Fruit fly (Drosophila melanogaster) whole organism, wandering third instar larva: ENCODE results near the gene Set2.

Source experiments
- Dif ChIP-seq: fragments of 200-275, 200-300 bp; sonication (Bioruptor generic); optimal IDR thresholded peaks from 2 replicates; lab custom pipeline; 2018; ENCODE audit warnings: missing biosample characterization, missing genetic modification characterization; ENCODE audit not compliant: partially characterized antibody
- Hnf4 ChIP-seq: fragments of 200-800 bp; sonication (Bioruptor generic); optimal IDR thresholded peaks from 2 replicates; lab custom pipeline; 2016; ENCODE audit warnings: missing biosample characterization, mild to moderate bottlenecking, missing genetic modification characterization
- Jra ChIP-seq: sonication (Bioruptor generic); optimal IDR thresholded peaks from 2 replicates; lab custom pipeline; 2016; ENCODE audit warnings: missing biosample characterization, missing genetic modification characterization
- OdsH ChIP-seq: fragments of 200-800 bp; sonication (Bioruptor generic); optimal IDR thresholded peaks from 2 replicates; lab custom pipeline; 2016; ENCODE audit warnings: missing biosample characterization, mild to moderate bottlenecking, missing genetic modification characterization
- Sp1 ChIP-seq: fragments of 200-800 bp; sonication (Bioruptor generic); optimal IDR thresholded peaks from 3 replicates; lab custom pipeline; 2019; ENCODE audit warnings: missing biosample characterization, mild to moderate bottlenecking, missing genetic modification characterization, moderate library complexity
- dl ChIP-seq, 2 experiments: fragments of 175-275, 200-275 bp in 1 of 2; fragments of 200-275 bp in 1 of 2; sonication (Bioruptor generic); optimal IDR thresholded peaks; lab custom pipeline; 2018; ENCODE audit warnings: mild to moderate bottlenecking in 2 of 2, missing biosample characterization in 2 of 2, missing genetic modification characterization in 2 of 2, moderate library complexity in 2 of 2; ENCODE audit not compliant: partially characterized antibody in 2 of 2, insufficient read depth in 1 of 2
- dsf ChIP-seq: sonication (Bioruptor generic); optimal IDR thresholded peaks from 2 replicates; lab custom pipeline; 2016; ENCODE audit warnings: missing biosample characterization, missing genetic modification characterization, borderline replicate concordance
- fru ChIP-seq: fragments of 200-800 bp; sonication (Bioruptor generic); optimal IDR thresholded peaks from 3 replicates; lab custom pipeline; 2016; ENCODE audit warnings: missing biosample characterization, mild to moderate bottlenecking, missing genetic modification characterization
- jim ChIP-seq: fragments of 175-275, 200-325 bp; sonication (Bioruptor generic); optimal IDR thresholded peaks from 2 replicates; lab custom pipeline; 2016; ENCODE audit warnings: missing biosample characterization, mild to moderate bottlenecking, missing genetic modification characterization
- lola ChIP-seq: fragments of >200 bp; optimal IDR thresholded peaks from 2 replicates; lab custom pipeline; 2017; ENCODE audit warnings: missing biosample characterization, missing genetic modification characterization
- psq ChIP-seq: fragments of 200-800 bp; sonication (Bioruptor generic); optimal IDR thresholded peaks from 3 replicates; lab custom pipeline; 2017; ENCODE audit warnings: missing biosample characterization, mild to moderate bottlenecking, missing genetic modification characterization, moderate library complexity
- sv ChIP-seq: fragments of 200-800 bp; sonication (Bioruptor generic); optimal IDR thresholded peaks from 3 replicates; lab custom pipeline; 2016; ENCODE audit warnings: missing biosample characterization, missing genetic modification characterization
- usp ChIP-seq: fragments of >200 bp; optimal IDR thresholded peaks from 2 replicates; lab custom pipeline; 2017; ENCODE audit warnings: missing biosample characterization, missing genetic modification characterization
- woc ChIP-seq: sonication (Bioruptor generic); optimal IDR thresholded peaks from 2 replicates; lab custom pipeline; 2016; ENCODE audit warnings: missing biosample characterization, mild to moderate bottlenecking, missing genetic modification characterization

DNA sequence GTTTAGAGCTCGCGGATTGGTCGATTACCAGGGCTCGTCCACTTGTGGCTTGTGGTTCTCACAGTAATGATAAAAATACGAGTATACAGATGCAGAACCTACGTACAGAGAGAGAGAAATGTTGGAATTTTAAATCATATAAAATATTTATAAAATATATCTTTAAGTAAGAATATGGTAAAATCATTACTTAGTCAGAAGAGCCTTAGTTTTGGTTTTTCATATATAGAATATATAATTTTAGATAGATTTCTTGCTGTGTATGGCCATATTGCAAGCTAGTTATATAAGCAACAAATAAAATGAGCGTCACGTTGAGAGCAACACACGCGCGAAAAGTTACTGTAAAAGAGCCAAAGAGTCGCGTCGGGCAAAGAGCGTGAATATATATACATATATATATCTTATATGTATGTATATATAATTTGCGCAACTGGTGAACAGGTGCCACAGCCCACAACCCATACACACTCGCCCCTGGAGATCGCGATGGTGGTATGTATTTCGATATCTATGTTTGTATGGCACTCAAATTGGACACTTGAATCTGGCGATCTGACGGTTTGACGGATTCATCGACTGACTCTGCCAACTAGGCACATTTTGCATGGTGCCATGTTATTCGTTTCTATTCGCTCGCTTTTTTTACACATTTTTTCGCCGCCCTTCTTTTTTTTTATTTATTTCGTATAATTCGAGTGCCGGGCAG is 22.4 kb upstream of the Set2 start:
- TF ChIP-seq dl (GFP tag; optimal IDR thresholded peaks at IDR 0.05; lab: Kevin White, UChicago; ENCODE audit: insufficient read depth in 1 of 2, partially characterized antibody in 2 of 2) (no peak), woc (GFP tag; lab: Kevin White, UChicago) (no peak), fru (GFP tag; lab: Kevin White, UChicago) (peak; percentile 70), psq (GFP tag; lab: Kevin White, UChicago) (peak; percentile 66), Hnf4 (GFP tag; lab: Kevin White, UChicago) (peak; percentile 34), sv (GFP tag; lab: Kevin White, UChicago) (no peak), lola (GFP tag; lab: Kevin White, UChicago) (no peak), dsf (no peak), Dif (GFP tag; lab: Kevin White, UChicago) (no peak), usp (GFP tag; lab: Kevin White, UChicago) (no peak), OdsH (GFP tag; lab: Kevin White, UChicago) (peak; percentile 69), Sp1 (peak; percentile 82), jim (no peak), Jra (GFP tag; lab: Kevin White, UChicago) (no peak)
